Worm (Caenorhabditis elegans): Measurements from ENCODE around the gene F37B12.1.

Gene F37B12.1

ce11 chrII:9001743-9002222 is 27.3 kb downstream of the F37B12.1 start, which contains the start of gene F44G4.6:
Gene F44G4.6 (minus strand): TSS chrII:9001793.
- no peak for TF ChIP-seq Y48G9A.11 (GFP tag; IDR thresholded peaks at IDR 0.05)
- TF ChIP-seq unc-62 (GFP tag; optimal IDR thresholded peaks at IDR 0.05 in 1 of 2): peak in 1 of 2 experiments; percentile 95
- no peak for TF ChIP-seq unc-62 (tag; optimal IDR thresholded peaks at IDR 0.05)

DNA sequence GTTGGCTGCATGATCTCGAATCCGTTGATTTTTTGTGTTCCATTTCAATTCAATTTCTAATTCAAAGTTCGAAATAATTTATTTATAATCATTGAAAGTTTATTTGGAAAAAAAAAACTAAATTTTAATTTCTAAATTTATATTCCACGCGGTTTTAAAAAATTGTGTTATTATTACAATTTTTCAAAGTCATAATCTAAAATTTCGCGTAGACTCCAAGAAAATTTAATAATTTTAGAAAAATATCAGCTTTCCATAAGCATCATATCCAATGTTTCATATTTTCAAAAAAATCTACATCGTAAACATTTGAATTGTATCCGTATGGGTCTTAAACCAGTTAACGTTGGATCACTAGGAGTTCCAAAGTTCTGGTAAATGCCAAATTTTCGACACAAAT is 28.7 kb downstream of the F37B12.1 start, which contains the start of gene F44G4.5:
Gene F44G4.5, minus strand, starts transcription at position 101 of the 400 bp plus-strand sequence.
- TF ChIP-seq F26F4.8 (GFP tag; conservative IDR thresholded peaks at IDR 0.05) (no peak), rbr-2 (tag; optimal IDR thresholded peaks at IDR 0.05) (no peak), pqm-1 (tag; optimal IDR thresholded peaks at IDR 0.05) (no peak), ceh-28 (tag; optimal IDR thresholded peaks at IDR 0.05) (no peak), hlh-11 (tag; optimal IDR thresholded peaks at IDR 0.05) (no peak), lin-38 (GFP tag; IDR thresholded peaks at IDR 0.05) (no peak), saeg-2 (GFP tag; IDR thresholded peaks at IDR 0.05) (no peak), spr-3 (GFP tag; optimal IDR thresholded peaks at IDR 0.05) (no peak), vab-7 (GFP tag; IDR thresholded peaks at IDR 0.05) (no peak), lin-1 (GFP tag; IDR thresholded peaks at IDR 0.05) (no peak), Y105C5A.15 (GFP tag; IDR thresholded peaks at IDR 0.05) (no peak), nhr-102 (tag; optimal IDR thresholded peaks at IDR 0.05) (no peak), php-3 (GFP tag; IDR thresholded peaks at IDR 0.05) (no peak), daf-12 (tag; optimal IDR thresholded peaks at IDR 0.05) (no peak), unc-130 (GFP tag; optimal IDR thresholded peaks at IDR 0.05) (no peak), F49E8.2 (tag; optimal IDR thresholded peaks at IDR 0.05; ENCODE audit: borderline replicate concordance) (no peak), ceh-62 (tag; optimal IDR thresholded peaks at IDR 0.05) (no peak), egl-27 (tag; optimal IDR thresholded peaks at IDR 0.05) (no peak), attf-4 (tag; optimal IDR thresholded peaks at IDR 0.05) (no peak)

- TF ChIP-seq Y75B8A.6 (GFP tag; IDR thresholded peaks at IDR 0.05): no peak
- TF ChIP-seq pha-4 (GFP tag; IDR thresholded peaks at IDR 0.05): no peak
- TF ChIP-seq pha-4 (tag; optimal IDR thresholded peaks at IDR 0.05): no peak
- TF ChIP-seq tag-97 (GFP tag; IDR thresholded peaks at IDR 0.05): no peak
- no peak for TF ChIP-seq nhr-237 (tag; optimal IDR thresholded peaks at IDR 0.05)
- TF ChIP-seq tra-1 (GFP tag; IDR thresholded peaks at IDR 0.05): no peak
- TF ChIP-seq attf-4 (tag; optimal IDR thresholded peaks at IDR 0.05): no peak
- no peak for TF ChIP-seq dmd-8 (GFP tag; IDR thresholded peaks at IDR 0.05)
- no peak for TF ChIP-seq nhr-10 (tag; optimal IDR thresholded peaks at IDR 0.05)
- no peak for TF ChIP-seq rbr-2 (tag; optimal IDR thresholded peaks at IDR 0.05)
- TF ChIP-seq unc-130 (GFP tag; optimal IDR thresholded peaks at IDR 0.05): no peak
- no peak for TF ChIP-seq fkh-10 (GFP tag; optimal IDR thresholded peaks at IDR 0.05)
- no peak for TF ChIP-seq skn-1 (tag; optimal IDR thresholded peaks at IDR 0.05)
- no peak for TF ChIP-seq nhr-25 (tag; optimal IDR thresholded peaks at IDR 0.05; ENCODE audit: borderline replicate concordance, insufficient read depth)
- no peak for TF ChIP-seq lim-7 (GFP tag; IDR thresholded peaks at IDR 0.05)
- TF ChIP-seq lin-39 (tag; optimal IDR thresholded peaks at IDR 0.05): no peak
- TF ChIP-seq T20F7.1 (GFP tag; optimal IDR thresholded peaks at IDR 0.05): peak; percentile 27
- no peak for TF ChIP-seq pqm-1 (tag; optimal IDR thresholded peaks at IDR 0.05)
- TF ChIP-seq madf-9 (GFP tag; conservative IDR thresholded peaks at IDR 0.05): no peak
- no peak for TF ChIP-seq mdt-29 (GFP tag; IDR thresholded peaks at IDR 0.05)
- no peak for TF ChIP-seq daf-16 (GFP tag; optimal IDR thresholded peaks at IDR 0.05)
- TF ChIP-seq daf-16 (tag; optimal IDR thresholded peaks at IDR 0.05): no peak
- no peak for TF ChIP-seq madf-5 (GFP tag; IDR thresholded peaks at IDR 0.05)
- peak in 1 of 2 experiments; percentile 37 for TF ChIP-seq unc-62 (GFP tag; optimal IDR thresholded peaks at IDR 0.05 in 1 of 2)
- no peak for TF ChIP-seq unc-62 (tag; optimal IDR thresholded peaks at IDR 0.05)
- TF ChIP-seq Y5F2A.4 (GFP tag; optimal IDR thresholded peaks at IDR 0.05): no peak
- TF ChIP-seq F10B5.3 (tag; optimal IDR thresholded peaks at IDR 0.05): no peak
- TF ChIP-seq lsy-2 (tag; optimal IDR thresholded peaks at IDR 0.05): peak in 1 of 2 experiments; percentile 93
- peak; percentile 44 for TF ChIP-seq aha-1 (tag)
- TF ChIP-seq zip-11 (GFP tag; IDR thresholded peaks at IDR 0.05): no peak
- TF ChIP-seq daf-8 (GFP tag; IDR thresholded peaks at IDR 0.05): no peak
- no peak for TF ChIP-seq egl-27 (tag; optimal IDR thresholded peaks at IDR 0.05)
- TF ChIP-seq spr-1 (tag; optimal IDR thresholded peaks at IDR 0.05): no peak
- TF ChIP-seq dpl-1 (GFP tag; optimal IDR thresholded peaks at IDR 0.05): peak; percentile 29
These were observed 31.6 kb downstream of the F37B12.1 start, which contains the start of the genes F44G4.3 and tdp-1 for ce11 chrII:8997479-8997878. Gene F44G4.3 (minus strand): TSS chrII:8997662. Gene tdp-1 (plus strand): TSS chrII:8997825.
